Fruit fly (Drosophila melanogaster): ENCODE measurements around the gene mdu.

DNA sequence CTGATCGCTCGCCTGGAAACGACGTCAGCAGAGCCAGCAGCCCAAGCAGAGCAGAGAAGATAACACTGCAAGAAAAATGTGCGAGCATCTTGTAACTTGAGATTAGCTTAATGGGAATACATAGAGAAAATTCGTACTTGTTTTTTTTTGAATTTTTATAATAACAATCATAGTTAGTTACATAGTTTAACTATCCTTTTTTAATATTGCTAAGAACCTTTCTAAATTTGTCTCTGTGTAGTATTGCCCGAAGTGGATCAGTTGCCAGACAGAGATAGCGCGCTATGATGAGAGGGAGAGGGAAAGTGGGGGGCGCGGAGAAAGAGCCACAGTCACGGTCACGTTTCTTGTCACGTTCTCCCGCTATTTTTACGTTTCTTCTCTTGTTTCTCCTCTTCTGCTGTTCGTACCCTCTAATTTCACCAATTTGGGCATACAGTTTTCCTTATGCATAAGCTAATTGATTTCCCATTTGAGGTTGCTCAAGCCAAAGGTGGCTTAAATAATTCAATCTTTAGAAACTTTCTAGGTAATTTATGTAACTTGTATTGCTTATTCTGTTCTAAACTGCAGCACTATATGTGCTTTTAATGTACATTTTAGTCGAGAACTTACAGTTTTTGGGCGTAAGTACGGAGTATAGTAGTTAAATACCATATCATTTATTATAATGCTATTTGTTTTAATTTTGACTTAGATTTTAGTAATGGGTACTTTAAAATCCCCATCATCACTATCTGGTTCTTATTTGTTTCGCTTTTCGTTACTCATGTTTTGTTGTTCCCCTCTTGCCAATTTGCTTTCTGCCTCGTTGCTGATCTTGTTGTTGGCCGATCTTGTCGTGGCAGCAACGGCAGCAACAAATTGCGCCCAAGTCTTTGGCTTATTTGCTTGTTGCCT, 14.0 kb downstream of the mdu start:
- peak; percentile 95 for TF ChIP-seq Met (GFP tag; optimal IDR thresholded peaks at IDR 0.05)
- TF ChIP-seq Eip78C (GFP tag), result peak; percentile 97
- TF ChIP-seq CG7368 (GFP tag; optimal IDR thresholded peaks at IDR 0.05), result peak; percentile 81
- peak; percentile 93 for TF ChIP-seq Smox (GFP tag; optimal IDR thresholded peaks at IDR 0.05)
- peak; percentile 80 for TF ChIP-seq CG10669 (GFP tag; optimal IDR thresholded peaks at IDR 0.05)
- TF ChIP-seq Hr4 (GFP tag; optimal IDR thresholded peaks at IDR 0.05), result peak; percentile 80
- TF ChIP-seq CG8632 (GFP tag; optimal IDR thresholded peaks at IDR 0.05), result peak; percentile 89
- peak; percentile 96 for TF ChIP-seq esn (GFP tag; optimal IDR thresholded peaks at IDR 0.05)
- peak; percentile 89 for TF ChIP-seq CG8119 (GFP tag; IDR thresholded peaks at IDR 0.05)
- TF ChIP-seq CG10631 (GFP tag; optimal IDR thresholded peaks at IDR 0.05), result peak; percentile 93
